Fruit fly (Drosophila melanogaster) whole organism, pupa: ENCODE measurements around the gene Sox102F.

Experiments used
- CG10348 ChIP-seq: fragments of 200-800 bp; sonication (Bioruptor generic); IDR thresholded peaks from 2 replicates; pipeline ENCODE4 v1.3.6; 2022; ENCODE audit warnings: missing biosample characterization, missing genetic modification characterization
- CG12605 ChIP-seq: fragments of 200-800 bp; sonication (Bioruptor generic); IDR thresholded peaks from 2 replicates; pipeline ENCODE4 v1.3.6; 2022; ENCODE audit warnings: missing biosample characterization, missing genetic modification characterization
- CG13204 ChIP-seq: fragments of 200-800 bp; sonication (Bioruptor generic); optimal IDR thresholded peaks from 2 replicates; lab custom pipeline; 2018; ENCODE audit warnings: missing biosample characterization, mild to moderate bottlenecking, missing genetic modification characterization, moderate library complexity
- CG14655 ChIP-seq: fragments of 200-800 bp; sonication (Bioruptor generic); optimal IDR thresholded peaks from 3 replicates; lab custom pipeline; 2017; ENCODE audit warnings: mild to moderate bottlenecking, missing biosample characterization, missing genetic modification reagents, missing genetic modification characterization
- CG15710 ChIP-seq: fragments of 200-800 bp; sonication (Bioruptor generic); optimal IDR thresholded peaks from 2 replicates; lab custom pipeline; 2018; ENCODE audit warnings: missing biosample characterization, mild to moderate bottlenecking, missing genetic modification characterization, moderate library complexity
- CG17806 ChIP-seq: fragments of 200-800 bp; sonication (Bioruptor generic); optimal IDR thresholded peaks from 2 replicates; lab custom pipeline; 2018; ENCODE audit warnings: missing biosample characterization, mild to moderate bottlenecking, missing genetic modification characterization, moderate library complexity
- CG32121 ChIP-seq: fragments of 200-800 bp; sonication (Bioruptor generic); IDR thresholded peaks from 2 replicates; pipeline ENCODE4 v1.3.6; 2022; ENCODE audit warnings: missing biosample characterization, missing genetic modification characterization
- CG34367 ChIP-seq: fragments of 200-800 bp; sonication (Bioruptor generic); optimal IDR thresholded peaks from 2 replicates; lab custom pipeline; 2018; ENCODE audit warnings: missing biosample characterization, mild to moderate bottlenecking, missing genetic modification characterization
- CG4496 ChIP-seq: fragments of 200-800 bp; sonication (Bioruptor generic); IDR thresholded peaks from 3 replicates; pipeline ENCODE4 v1.3.6; 2022; ENCODE audit warnings: missing biosample characterization, missing genetic modification characterization
- CG8159 ChIP-seq: fragments of 200-800 bp; sonication (Bioruptor generic); optimal IDR thresholded peaks from 3 replicates; lab custom pipeline; 2018; ENCODE audit warnings: missing biosample characterization, mild to moderate bottlenecking, missing genetic modification characterization, moderate library complexity
- CG8301 ChIP-seq: fragments of 200-800 bp; sonication (Bioruptor generic); optimal IDR thresholded peaks from 2 replicates; lab custom pipeline; 2018; ENCODE audit warnings: missing biosample characterization, mild to moderate bottlenecking, missing genetic modification characterization
- CG9948 ChIP-seq: fragments of 200-800 bp; sonication (Bioruptor generic); optimal IDR thresholded peaks from 2 replicates; lab custom pipeline; 2018; ENCODE audit warnings: missing biosample characterization, mild to moderate bottlenecking, missing genetic modification characterization, moderate library complexity
- D1 ChIP-seq: fragments of 200-800 bp; sonication (Bioruptor generic); optimal IDR thresholded peaks from 2 replicates; lab custom pipeline; 2018; ENCODE audit warnings: missing biosample characterization, mild to moderate bottlenecking, missing genetic modification characterization, moderate library complexity
- EcR ChIP-seq: fragments of 200-800 bp; sonication (Bioruptor generic); optimal IDR thresholded peaks from 3 replicates; lab custom pipeline; 2019; ENCODE audit warnings: missing biosample characterization, missing genetic modification characterization, mild to moderate bottlenecking, moderate library complexity, missing genetic modification reagents
- Ets98B ChIP-seq: fragments of 200-800 bp; sonication (Bioruptor generic); IDR thresholded peaks from 2 replicates; pipeline ENCODE4 v1.3.6; 2022; ENCODE audit warnings: missing biosample characterization, missing genetic modification characterization
- Pif1A ChIP-seq: fragments of 200-800 bp; sonication (Bioruptor generic); optimal IDR thresholded peaks from 3 replicates; lab custom pipeline; 2016; ENCODE audit warnings: missing biosample characterization, missing genetic modification characterization
- Pif1B ChIP-seq: fragments of 200-800 bp; sonication (Bioruptor generic); optimal IDR thresholded peaks from 3 replicates; lab custom pipeline; 2016; ENCODE audit warnings: missing biosample characterization, missing genetic modification characterization
- Snoo ChIP-seq: fragments of 200-800 bp; sonication (Bioruptor generic); optimal IDR thresholded peaks from 3 replicates; lab custom pipeline; 2017; ENCODE audit warnings: missing biosample characterization, mild to moderate bottlenecking, missing genetic modification characterization, inconsistent platforms
- fd96Ca ChIP-seq: fragments of 200-800 bp; sonication (Bioruptor generic); IDR thresholded peaks from 3 replicates; pipeline ENCODE4 v1.3.6; 2022; ENCODE audit warnings: missing biosample characterization, missing genetic modification characterization
- gl ChIP-seq: fragments of 200-800 bp; sonication (Bioruptor generic); optimal IDR thresholded peaks from 2 replicates; lab custom pipeline; 2018; ENCODE audit warnings: missing biosample characterization, mild to moderate bottlenecking, missing genetic modification characterization
- rn ChIP-seq: fragments of 200-800 bp; sonication (Bioruptor generic); IDR thresholded peaks from 2 replicates; pipeline ENCODE4 v1.3.6; 2022; ENCODE audit warnings: missing biosample characterization, missing genetic modification characterization

The Sox102F gene

dm6 chr4:824043-824442 is 10.2 kb downstream of the Sox102F start:
- TF ChIP-seq CG15710 (tag; lab: Kevin White, UChicago): no peak
- TF ChIP-seq, all 21 proteins: peak for 0

- no peak for TF ChIP-seq CG4496 (GFP tag; lab: Robert Waterston, UW)
- TF ChIP-seq CG17806 (tag; lab: Kevin White, UChicago): no peak
- TF ChIP-seq CG34367 (tag; lab: Kevin White, UChicago): no peak
- TF ChIP-seq CG13204 (GFP tag; lab: Kevin White, UChicago): no peak
- no peak for TF ChIP-seq CG12605
- TF ChIP-seq rn: no peak
- TF ChIP-seq CG15710 (tag; lab: Kevin White, UChicago): no peak
- TF ChIP-seq CG9948 (tag; lab: Kevin White, UChicago): no peak
- TF ChIP-seq fd96Ca (GFP tag; lab: Robert Waterston, UW): no peak
- TF ChIP-seq CG8159 (tag; lab: Kevin White, UChicago): no peak
- TF ChIP-seq CG32121 (GFP tag; lab: Robert Waterston, UW): no peak
- no peak for TF ChIP-seq CG10348 (GFP tag; lab: Robert Waterston, UW)
- TF ChIP-seq CG8301: no peak
- TF ChIP-seq Pif1B: no peak
- TF ChIP-seq Pif1A (GFP tag; lab: Kevin White, UChicago): no peak
- no peak for TF ChIP-seq Ets98B (GFP tag; lab: Robert Waterston, UW)
- TF ChIP-seq CG14655 (GFP tag; lab: Kevin White, UChicago): no peak
Observed at dm6 chr4:817799-818198, 16.4 kb downstream of the Sox102F start.

DNA sequence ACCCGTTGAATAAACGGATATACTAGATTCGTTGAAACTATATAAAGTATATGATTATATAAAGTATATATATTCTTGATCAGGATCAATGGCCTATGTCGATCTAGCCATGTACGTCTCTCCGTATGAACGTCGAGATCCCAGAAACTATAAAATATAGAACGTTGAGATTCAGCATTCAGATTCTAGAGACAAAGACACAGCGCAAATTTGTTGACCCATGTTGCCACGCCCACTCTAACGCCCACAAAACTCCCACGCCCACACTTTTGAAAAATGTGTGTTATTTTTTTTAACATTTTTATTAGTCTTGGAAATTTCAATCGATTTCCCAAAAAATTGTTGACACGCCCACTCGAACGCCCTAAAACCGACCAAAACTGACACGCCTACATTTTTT is 17.7 kb downstream of the Sox102F start:
- TF ChIP-seq CG4496 (GFP tag; lab: Robert Waterston, UW) (no peak), CG9948 (tag; lab: Kevin White, UChicago) (no peak), Snoo (tag; lab: Kevin White, UChicago) (no peak), D1 (no peak), gl (tag; lab: Kevin White, UChicago) (no peak), CG15710 (tag; lab: Kevin White, UChicago) (no peak), Pif1A (GFP tag; lab: Kevin White, UChicago) (no peak), CG14655 (GFP tag; lab: Kevin White, UChicago) (no peak), CG12605 (no peak), Pif1B (no peak), CG13204 (GFP tag; lab: Kevin White, UChicago) (no peak)
- TF ChIP-seq, all 21 proteins: peak for 0

- TF ChIP-seq CG4496 (GFP tag; lab: Robert Waterston, UW) (no peak), D1 (no peak), CG8159 (tag; lab: Kevin White, UChicago) (no peak), CG12605 (no peak), CG14655 (GFP tag; lab: Kevin White, UChicago) (no peak), rn (no peak), CG32121 (GFP tag; lab: Robert Waterston, UW) (no peak), CG13204 (GFP tag; lab: Kevin White, UChicago) (no peak)
Observed at dm6 chr4:810864-811263, 23.3 kb downstream of the Sox102F start.

DNA sequence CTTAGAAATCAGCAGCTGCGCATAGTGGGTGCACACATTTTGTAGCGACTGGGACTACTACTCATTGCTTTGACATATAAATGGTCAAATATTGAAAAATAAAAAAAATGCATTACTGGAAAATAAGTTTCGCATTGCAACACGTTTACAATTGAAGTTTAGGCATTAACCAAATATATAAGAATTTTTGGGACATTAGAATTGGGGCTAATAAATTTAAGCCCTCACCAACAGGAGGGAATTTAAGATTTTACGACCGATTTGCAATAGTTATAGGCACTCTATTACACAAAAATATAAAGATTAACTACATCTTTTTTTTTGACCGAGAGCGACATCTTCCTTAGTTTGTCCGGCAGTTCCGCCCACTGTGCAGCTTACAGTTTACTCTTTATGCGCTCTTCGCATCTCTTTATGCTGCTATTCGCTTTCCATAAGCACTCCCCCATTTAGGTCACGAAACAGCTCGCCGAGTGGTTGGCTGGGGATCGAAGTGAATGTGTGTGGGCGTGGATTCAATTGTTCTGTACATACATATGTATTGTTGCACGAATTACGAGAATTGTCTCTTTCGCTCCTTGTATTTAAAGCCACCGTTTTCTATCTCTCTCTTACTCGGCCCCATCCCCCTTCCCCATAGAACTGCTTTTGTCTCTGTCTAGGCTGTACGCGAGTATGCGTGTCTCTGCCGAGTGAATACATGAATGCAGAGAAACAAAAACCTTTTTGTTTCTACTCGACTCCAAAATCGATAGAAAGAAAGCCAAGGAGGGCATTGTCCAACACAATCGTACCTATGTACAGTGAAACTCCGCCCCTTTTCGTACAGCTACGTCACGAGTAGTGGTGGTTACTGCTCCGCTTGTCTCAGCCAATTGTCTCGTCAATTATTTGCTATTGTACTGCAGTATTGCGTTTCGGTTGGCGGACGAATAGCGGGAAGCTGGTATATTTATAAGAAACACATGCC is 26.5 kb downstream of the Sox102F start:
- TF ChIP-seq D1 (peak; percentile 52), CG8159 (tag; lab: Kevin White, UChicago) (peak; percentile 67), CG9948 (tag; lab: Kevin White, UChicago) (peak; percentile 71), fd96Ca (GFP tag; lab: Robert Waterston, UW) (no peak), CG12605 (no peak), CG15710 (tag; lab: Kevin White, UChicago) (peak; percentile 72), CG17806 (tag; lab: Kevin White, UChicago) (peak; percentile 64), gl (tag; lab: Kevin White, UChicago) (no peak), rn (no peak), CG32121 (GFP tag; lab: Robert Waterston, UW) (no peak), Snoo (tag; lab: Kevin White, UChicago) (peak; percentile 41), CG8301 (peak; percentile 74), EcR (GFP tag; lab: Kevin White, UChicago) (no peak), CG14655 (GFP tag; lab: Kevin White, UChicago) (peak; percentile 85), CG13204 (GFP tag; lab: Kevin White, UChicago) (no peak), Pif1B (peak; percentile 60), Ets98B (GFP tag; lab: Robert Waterston, UW) (no peak), CG10348 (GFP tag; lab: Robert Waterston, UW) (no peak), CG34367 (tag; lab: Kevin White, UChicago) (peak; percentile 62), CG4496 (GFP tag; lab: Robert Waterston, UW) (no peak), Pif1A (GFP tag; lab: Kevin White, UChicago) (peak; percentile 82)

- TF ChIP-seq CG15710 (tag; lab: Kevin White, UChicago): no peak
- no peak for TF ChIP-seq CG9948 (tag; lab: Kevin White, UChicago)
- TF ChIP-seq CG13204 (GFP tag; lab: Kevin White, UChicago): no peak
- no peak for TF ChIP-seq CG17806 (tag; lab: Kevin White, UChicago)
- no peak for TF ChIP-seq gl (tag; lab: Kevin White, UChicago)
- TF ChIP-seq CG8159 (tag; lab: Kevin White, UChicago): no peak
- no peak for TF ChIP-seq fd96Ca (GFP tag; lab: Robert Waterston, UW)
- TF ChIP-seq D1: no peak
- no peak for TF ChIP-seq Pif1B
- TF ChIP-seq CG34367 (tag; lab: Kevin White, UChicago): no peak
- no peak for TF ChIP-seq Ets98B (GFP tag; lab: Robert Waterston, UW)
- no peak for TF ChIP-seq Snoo (tag; lab: Kevin White, UChicago)
- TF ChIP-seq Pif1A (GFP tag; lab: Kevin White, UChicago): no peak
- no peak for TF ChIP-seq CG10348 (GFP tag; lab: Robert Waterston, UW)
- TF ChIP-seq CG8301: no peak
- TF ChIP-seq CG32121 (GFP tag; lab: Robert Waterston, UW): no peak
- TF ChIP-seq CG4496 (GFP tag; lab: Robert Waterston, UW): no peak
- no peak for TF ChIP-seq CG12605
- TF ChIP-seq rn: no peak
- no peak for TF ChIP-seq CG14655 (GFP tag; lab: Kevin White, UChicago)
- TF ChIP-seq, all 21 proteins: peak for 0
Observed at dm6 chr4:806960-807359, 27.2 kb downstream of the Sox102F start.
